Fruit fly (Drosophila melanogaster) whole organism, prepupa: ENCODE data around the gene PGRP-LD.
A peak's percentile ranks its signal among the peaks of the same experiment; 100 is the strongest.

ENCODE experiments used
- Blimp-1 ChIP-seq: fragments of 200-800 bp; sonication (Bioruptor generic); optimal IDR thresholded peaks from 3 replicates; lab custom pipeline; 2017; ENCODE audit warnings: missing biosample characterization, missing genetic modification characterization, mild to moderate bottlenecking, moderate library complexity, missing genetic modification reagents
- CG10631 ChIP-seq: fragments of 200-800 bp; sonication (Bioruptor generic); optimal IDR thresholded peaks from 2 replicates; lab custom pipeline; 2016; ENCODE audit warnings: missing biosample characterization, missing genetic modification characterization
- CG10669 ChIP-seq: fragments of 200-800 bp; sonication (Bioruptor generic); optimal IDR thresholded peaks from 3 replicates; lab custom pipeline; 2018; ENCODE audit warnings: missing biosample characterization, mild to moderate bottlenecking, missing genetic modification characterization, moderate library complexity
- CG11294 ChIP-seq: fragments of 200-800 bp; sonication (Bioruptor generic); IDR thresholded peaks from 2 replicates; pipeline ENCODE4 v1.3.6; 2022; ENCODE audit warnings: missing biosample characterization, missing genetic modification characterization
- CG11762 ChIP-seq: fragments of 200-800 bp; sonication (Bioruptor generic); optimal IDR thresholded peaks from 3 replicates; lab custom pipeline; 2016; ENCODE audit warnings: missing biosample characterization, missing genetic modification characterization; ENCODE audit not compliant: insufficient read depth
- CG11902 ChIP-seq: fragments of 200-800 bp; sonication (Bioruptor generic); optimal IDR thresholded peaks from 3 replicates; lab custom pipeline; 2016; ENCODE audit warnings: missing biosample characterization, missing genetic modification characterization
- CG15336 ChIP-seq: fragments of 200-800 bp; sonication (Bioruptor generic); IDR thresholded peaks from 2 replicates; pipeline ENCODE4 v1.3.6; 2022; ENCODE audit warnings: missing biosample characterization, missing genetic modification characterization
- CG16779 ChIP-seq: fragments of 200-800 bp; sonication (Bioruptor generic); optimal IDR thresholded peaks from 3 replicates; lab custom pipeline; 2017; ENCODE audit warnings: missing biosample characterization, mild to moderate bottlenecking, missing genetic modification characterization
- CG3032 ChIP-seq: fragments of 200-800 bp; optimal IDR thresholded peaks from 2 replicates; lab custom pipeline; 2019; ENCODE audit warnings: missing biosample characterization, mild to moderate bottlenecking, missing genetic modification characterization, moderate library complexity
- CG34406 ChIP-seq: fragments of 200-800 bp; sonication (Bioruptor generic); optimal IDR thresholded peaks from 3 replicates; lab custom pipeline; 2016; ENCODE audit warnings: missing biosample characterization, missing genetic modification characterization
- CG4318 ChIP-seq: fragments of 200-800 bp; sonication (Bioruptor generic); optimal IDR thresholded peaks from 3 replicates; lab custom pipeline; 2017; ENCODE audit warnings: missing biosample characterization, mild to moderate bottlenecking, missing genetic modification characterization
- CG6276 ChIP-seq: fragments of 200-800 bp; sonication (Bioruptor generic); optimal IDR thresholded peaks from 2 replicates; lab custom pipeline; 2017; ENCODE audit warnings: missing biosample characterization, mild to moderate bottlenecking, missing genetic modification characterization
- CG6792 ChIP-seq: fragments of 200-800 bp; sonication (Bioruptor generic); optimal IDR thresholded peaks from 3 replicates; lab custom pipeline; 2016; ENCODE audit warnings: missing biosample characterization, missing genetic modification characterization
- CG6808 ChIP-seq: fragments of 200-800 bp; sonication (Bioruptor generic); optimal IDR thresholded peaks from 3 replicates; lab custom pipeline; 2017; ENCODE audit warnings: missing biosample characterization, missing genetic modification characterization, mild to moderate bottlenecking, moderate library complexity, missing genetic modification reagents
- CG6854 ChIP-seq: fragments of 200-800 bp; sonication (Bioruptor generic); optimal IDR thresholded peaks from 2 replicates; lab custom pipeline; 2017; ENCODE audit warnings: missing biosample characterization, mild to moderate bottlenecking, missing genetic modification characterization
- CG7368 ChIP-seq: fragments of 200-800 bp; sonication (Bioruptor generic); optimal IDR thresholded peaks from 3 replicates; lab custom pipeline; 2016; ENCODE audit warnings: missing biosample characterization, missing genetic modification characterization
- CG8119 ChIP-seq: fragments of 200-800 bp; sonication (Bioruptor generic); IDR thresholded peaks from 3 replicates; pipeline ENCODE4 v1.3.6; 2022; ENCODE audit warnings: missing biosample characterization, missing genetic modification characterization
- CG8319 ChIP-seq: fragments of 200-800 bp; sonication (Bioruptor generic); optimal IDR thresholded peaks from 3 replicates; lab custom pipeline; 2016; ENCODE audit warnings: missing biosample characterization, missing genetic modification characterization
- CG8632 ChIP-seq: fragments of 200-800 bp; sonication (Bioruptor generic); optimal IDR thresholded peaks from 3 replicates; lab custom pipeline; 2016; ENCODE audit warnings: missing biosample characterization, missing genetic modification characterization
- CG9139 ChIP-seq: fragments of 200-800 bp; sonication (Bioruptor generic); optimal IDR thresholded peaks from 3 replicates; lab custom pipeline; 2017; ENCODE audit warnings: missing biosample characterization, mild to moderate bottlenecking, missing genetic modification characterization
- Eip78C ChIP-seq: fragments of 200-800 bp; sonication (Bioruptor generic); peaks from one replicate; lab custom pipeline; 2016; ENCODE audit warnings: missing biosample characterization, missing genetic modification characterization
- Eip93F ChIP-seq: fragments of 200-800 bp; sonication (Bioruptor generic); optimal IDR thresholded peaks from 2 replicates; lab custom pipeline; 2016; ENCODE audit warnings: missing biosample characterization, mild to moderate bottlenecking, missing genetic modification characterization
- Ets21C ChIP-seq: fragments of 200-800 bp; sonication (Bioruptor generic); optimal IDR thresholded peaks from 3 replicates; lab custom pipeline; 2016; ENCODE audit warnings: missing biosample characterization, missing genetic modification characterization
- Ets96B ChIP-seq: fragments of 200-800 bp; optimal IDR thresholded peaks from 2 replicates; lab custom pipeline; 2019; ENCODE audit warnings: missing biosample characterization, mild to moderate bottlenecking, missing genetic modification characterization, moderate library complexity
- Gug ChIP-seq: fragments of 200-800 bp; sonication (Bioruptor generic); IDR thresholded peaks from 2 replicates; pipeline ENCODE4 v1.3.6; 2022; ENCODE audit warnings: missing biosample characterization, missing genetic modification characterization
- Hr38 ChIP-seq: sonication (Bioruptor generic); optimal IDR thresholded peaks from 2 replicates; lab custom pipeline; 2016; ENCODE audit warnings: missing biosample characterization, missing genetic modification characterization
- Hr39 ChIP-seq: fragments of 200-800 bp; sonication (Bioruptor generic); optimal IDR thresholded peaks from 2 replicates; lab custom pipeline; 2016; ENCODE audit warnings: missing biosample characterization, missing genetic modification characterization
- Lpt ChIP-seq: fragments of 200-800 bp; sonication (Bioruptor generic); optimal IDR thresholded peaks from 3 replicates; lab custom pipeline; 2016; ENCODE audit warnings: missing biosample characterization, missing genetic modification characterization
- OdsH ChIP-seq: fragments of 200-800 bp; sonication (Bioruptor generic); optimal IDR thresholded peaks from 3 replicates; lab custom pipeline; 2016; ENCODE audit warnings: missing biosample characterization, missing genetic modification characterization
- Smox ChIP-seq: fragments of 200-800 bp; sonication (Bioruptor generic); optimal IDR thresholded peaks from 3 replicates; lab custom pipeline; 2016; ENCODE audit warnings: missing biosample characterization, missing genetic modification characterization
- Sox102F ChIP-seq: fragments of 200-800 bp; sonication (Bioruptor generic); optimal IDR thresholded peaks from 2 replicates; lab custom pipeline; 2016; ENCODE audit warnings: missing biosample characterization, mild to moderate bottlenecking, missing genetic modification characterization
- Sox14 ChIP-seq: fragments of 200-800 bp; sonication (Bioruptor generic); optimal IDR thresholded peaks from 3 replicates; lab custom pipeline; 2016; ENCODE audit warnings: missing biosample characterization, missing genetic modification characterization
- Sox15 ChIP-seq: fragments of 200-800 bp; sonication (Bioruptor generic); optimal IDR thresholded peaks from 3 replicates; lab custom pipeline; 2016; ENCODE audit warnings: missing biosample characterization, missing genetic modification characterization
- achi ChIP-seq: fragments of 200-800 bp; sonication (Bioruptor generic); optimal IDR thresholded peaks from 3 replicates; lab custom pipeline; 2016; ENCODE audit warnings: missing biosample characterization, missing genetic modification characterization
- cyc ChIP-seq: fragments of 200-800 bp; sonication (Bioruptor generic); optimal IDR thresholded peaks from 3 replicates; lab custom pipeline; 2016; ENCODE audit warnings: missing biosample characterization, missing genetic modification characterization
- dac ChIP-seq: fragments of 200-800 bp; sonication (Bioruptor generic); optimal IDR thresholded peaks from 2 replicates; lab custom pipeline; 2017; ENCODE audit warnings: missing biosample characterization, mild to moderate bottlenecking, missing genetic modification characterization
- dsx ChIP-seq: fragments of 200-800 bp; optimal IDR thresholded peaks from 3 replicates; lab custom pipeline; 2019; ENCODE audit warnings: missing biosample characterization, mild to moderate bottlenecking, missing genetic modification characterization, moderate library complexity; ENCODE audit not compliant: poor library complexity, severe bottlenecking
- eg ChIP-seq: fragments of 200-800 bp; sonication (Bioruptor generic); IDR thresholded peaks from 3 replicates; pipeline ENCODE4 v1.3.6; 2022; ENCODE audit warnings: missing biosample characterization, missing genetic modification characterization
- esn ChIP-seq: fragments of 200-800 bp; sonication (Bioruptor generic); optimal IDR thresholded peaks from 2 replicates; lab custom pipeline; 2016; ENCODE audit warnings: missing biosample characterization, mild to moderate bottlenecking, missing genetic modification characterization, moderate library complexity
- fd59A ChIP-seq: fragments of 200-800 bp; sonication (Bioruptor generic); optimal IDR thresholded peaks from 2 replicates; lab custom pipeline; 2017; ENCODE audit warnings: missing biosample characterization, mild to moderate bottlenecking, missing genetic modification characterization, missing genetic modification reagents
- fd85E ChIP-seq: fragments of 200-800 bp; sonication (Bioruptor generic); optimal IDR thresholded peaks from 3 replicates; lab custom pipeline; 2016; ENCODE audit warnings: missing biosample characterization, missing genetic modification characterization
- fkh ChIP-seq: fragments of 200-800 bp; sonication (Bioruptor generic); optimal IDR thresholded peaks from 3 replicates; lab custom pipeline; 2017; ENCODE audit warnings: missing biosample characterization, mild to moderate bottlenecking, missing genetic modification characterization, moderate library complexity
- salr ChIP-seq, 2 experiments: fragments of 200-800 bp; sonication (Bioruptor generic); optimal IDR thresholded peaks; 3 replicates each; lab custom pipeline; 2016 to 2018; ENCODE audit warnings: missing biosample characterization in 2 of 2, missing genetic modification characterization in 2 of 2, mild to moderate bottlenecking in 1 of 2
- ss ChIP-seq, 2 experiments: fragments of 200-800 bp; sonication (Bioruptor generic); optimal IDR thresholded peaks; 2 replicates in 1 of 2; 3 replicates in 1 of 2; lab custom pipeline; 2017 to 2018; ENCODE audit warnings: mild to moderate bottlenecking in 2 of 2, missing biosample characterization in 2 of 2, missing genetic modification characterization in 2 of 2, moderate library complexity in 1 of 2
- svp ChIP-seq: fragments of 200-800 bp; sonication (Bioruptor generic); peaks from one replicate; lab custom pipeline; 2016; ENCODE audit warnings: missing biosample characterization, missing genetic modification characterization
- vri ChIP-seq: fragments of 200-800 bp; sonication (Bioruptor generic); optimal IDR thresholded peaks from 3 replicates; lab custom pipeline; 2016; ENCODE audit warnings: missing biosample characterization, mild to moderate bottlenecking, missing genetic modification characterization

The PGRP-LD gene

dm6 chr3L:5819310-5819709 lies 39.5 kb downstream of the PGRP-LD start (continued):
- TF ChIP-seq OdsH (GFP tag; lab: Kevin White, UChicago) = peak; percentile 35
- peak; percentile 44 for TF ChIP-seq cyc (GFP tag; lab: Kevin White, UChicago)
- no peak for TF ChIP-seq CG4318 (GFP tag; lab: Kevin White, UChicago)
- no peak for TF ChIP-seq CG11294 (GFP tag; lab: Robert Waterston, UW)
- peak; percentile 14 for TF ChIP-seq Lpt (GFP tag; lab: Kevin White, UChicago)
- TF ChIP-seq dac (GFP tag; lab: Kevin White, UChicago) = no peak
- no peak for TF ChIP-seq fd85E (GFP tag; lab: Kevin White, UChicago)
- TF ChIP-seq achi (GFP tag; lab: Kevin White, UChicago) = peak; percentile 24
- peak; percentile 33 for TF ChIP-seq CG34406 (GFP tag; lab: Kevin White, UChicago)
- no peak for TF ChIP-seq CG6808 (GFP tag; lab: Kevin White, UChicago)
- TF ChIP-seq vri (GFP tag; lab: Kevin White, UChicago) = peak; percentile 32
- TF ChIP-seq salr (GFP tag; optimal IDR thresholded peaks at IDR 0.05; lab: Kevin White, UChicago) = no peak
- TF ChIP-seq Ets96B = no peak
- peak; percentile 38 for TF ChIP-seq Smox (GFP tag; lab: Kevin White, UChicago)
- no peak for TF ChIP-seq CG16779 (tag; lab: Kevin White, UChicago)
- peak; percentile 26 for TF ChIP-seq Sox14
- TF ChIP-seq CG11762 (GFP tag; lab: Kevin White, UChicago) = no peak
- peak; percentile 4 for TF ChIP-seq CG6792 (GFP tag; lab: Kevin White, UChicago)
- TF ChIP-seq esn (GFP tag; lab: Kevin White, UChicago) = peak; percentile 45
- peak; percentile 46; the same call in 1 of the 3 replicates for TF ChIP-seq eg (GFP tag; lab: Robert Waterston, UW)
- TF ChIP-seq CG3032 = no peak
- no peak for TF ChIP-seq CG10669 (GFP tag; lab: Kevin White, UChicago)

DNA sequence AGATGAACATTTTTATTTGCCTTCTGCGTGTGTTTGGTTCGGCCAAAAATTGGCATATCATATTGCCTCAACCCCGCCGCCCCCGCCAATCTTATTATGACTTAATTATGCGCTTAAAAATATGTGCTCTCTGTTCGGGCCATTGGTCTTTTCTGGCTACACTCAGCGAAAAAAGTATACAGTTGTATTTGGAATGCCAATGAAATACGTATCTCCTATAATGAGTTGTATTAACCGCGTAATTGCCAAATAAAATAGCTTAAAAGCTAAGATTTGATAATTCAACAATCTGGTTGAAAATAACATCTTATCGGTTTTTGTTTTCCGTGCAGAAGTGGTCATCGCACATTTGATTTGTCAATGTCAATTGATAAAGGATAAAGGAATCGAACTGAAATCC lies 40.2 kb downstream of the PGRP-LD start:
- TF ChIP-seq Lpt (GFP tag; lab: Kevin White, UChicago) (no peak), Sox102F (peak; percentile 31), CG6792 (GFP tag; lab: Kevin White, UChicago) (peak; percentile 16), CG8319 (no peak), svp (peak; percentile 80), Eip93F (GFP tag; lab: Kevin White, UChicago) (no peak), CG10631 (GFP tag; lab: Kevin White, UChicago) (no peak), CG6854 (GFP tag; lab: Kevin White, UChicago) (no peak), CG7368 (no peak), dsx (GFP tag; lab: Kevin White, UChicago) (no peak), ss (GFP tag; optimal IDR thresholded peaks at IDR 0.05; lab: Kevin White, UChicago) (no peak), CG6276 (no peak), esn (GFP tag; lab: Kevin White, UChicago) (peak; percentile 33), CG3032 (no peak), Ets96B (no peak), CG11902 (GFP tag; lab: Kevin White, UChicago) (no peak), Hr39 (GFP tag; lab: Kevin White, UChicago) (peak; percentile 60), Eip78C (GFP tag; lab: Kevin White, UChicago) (peak; percentile 46), CG6808 (GFP tag; lab: Kevin White, UChicago) (no peak), salr (GFP tag; optimal IDR thresholded peaks at IDR 0.05; lab: Kevin White, UChicago) (no peak), CG9139 (GFP tag; lab: Kevin White, UChicago) (no peak), vri (GFP tag; lab: Kevin White, UChicago) (no peak), cyc (GFP tag; lab: Kevin White, UChicago) (peak; percentile 7), fd85E (GFP tag; lab: Kevin White, UChicago) (no peak), Hr38 (no peak), Blimp-1 (no peak), Smox (GFP tag; lab: Kevin White, UChicago) (peak; percentile 29), fd59A (GFP tag; lab: Kevin White, UChicago) (no peak), Sox15 (no peak), CG15336 (GFP tag; lab: Robert Waterston, UW) (no peak), eg (GFP tag; lab: Robert Waterston, UW) (no peak), CG8632 (GFP tag; lab: Kevin White, UChicago) (no peak), CG11762 (GFP tag; lab: Kevin White, UChicago) (no peak), Ets21C (GFP tag; lab: Kevin White, UChicago) (no peak), fkh (GFP tag; lab: Kevin White, UChicago) (no peak), CG34406 (GFP tag; lab: Kevin White, UChicago) (no peak), CG10669 (GFP tag; lab: Kevin White, UChicago) (no peak), CG4318 (GFP tag; lab: Kevin White, UChicago) (no peak), OdsH (GFP tag; lab: Kevin White, UChicago) (peak; percentile 23), dac (GFP tag; lab: Kevin White, UChicago) (no peak), achi (GFP tag; lab: Kevin White, UChicago) (peak; percentile 31), CG8119 (GFP tag; lab: Robert Waterston, UW) (no peak), Gug (GFP tag; lab: Robert Waterston, UW) (no peak)
